Fruit fly (Drosophila melanogaster) Kc167 (cell line): ENCODE data around the gene spri.

Experiments used
- Myc ChIP-seq: fragments of >200 bp; optimal IDR thresholded peaks from 2 replicates; lab custom pipeline; 2017; ENCODE audit warnings: missing external identifiers
- h ChIP-seq: fragments of >200 bp; optimal IDR thresholded peaks from 3 replicates; lab custom pipeline; 2018; ENCODE audit warnings: missing external identifiers
- insv ChIP-seq: fragments of >200 bp; optimal IDR thresholded peaks from 3 replicates; lab custom pipeline; 2018; ENCODE audit warnings: missing external identifiers
- psq ChIP-seq: fragments of >200 bp; optimal IDR thresholded peaks from 2 replicates; lab custom pipeline; 2017; ENCODE audit warnings: missing external identifiers
- ttk ChIP-seq: sonication (Bioruptor generic); optimal IDR thresholded peaks from 2 replicates; lab custom pipeline; 2017; ENCODE audit warnings: missing external identifiers

- TF ChIP-seq Myc (no peak), h (no peak), psq (no peak), ttk (no peak), insv (lab: Kevin White, UChicago) (no peak)
Observed at dm6 chrX:10496319-10496718, 88.9 kb downstream of the spri start.
